Worm (Caenorhabditis elegans) whole organism, young adult: ENCODE measurements around the gene cdt-2.

ENCODE experiments used
- B0019.2 ChIP-seq: fragments of 200-800 bp; sonication (Bioruptor generic); conservative IDR thresholded peaks from 2 replicates; pipeline ENCODE4 v1.3.6; 2022; ENCODE audit warnings: missing genetic modification reagents, missing genetic modification characterization, missing compliant biosample characterization
- B0035.1 ChIP-seq: sonication (generic microtip); optimal IDR thresholded peaks from 2 replicates; lab custom pipeline; 2016; ENCODE audit warnings: missing genetic modification characterization, mild to moderate bottlenecking, missing compliant biosample characterization, missing genotype, missing genetic modification reagents
- B0336.3 ChIP-seq: fragments of 200-800 bp; sonication (Bioruptor generic); IDR thresholded peaks from 2 replicates; pipeline ENCODE4 v1.3.6; 2022; ENCODE audit warnings: missing genetic modification characterization, missing compliant biosample characterization
- C06A6.2 ChIP-seq: fragments of 200-800 bp; sonication (Bioruptor generic); conservative IDR thresholded peaks from 2 replicates; pipeline ENCODE4 v1.3.6; 2022; ENCODE audit warnings: missing genetic modification characterization, missing compliant biosample characterization
- D2030.7 ChIP-seq: fragments of 200-800 bp; sonication (Bioruptor generic); IDR thresholded peaks from 2 replicates; pipeline ENCODE4 v1.3.6; 2022; ENCODE audit warnings: missing genetic modification reagents, missing genetic modification characterization, missing compliant biosample characterization
- F10E7.11 ChIP-seq: sonication (generic microtip); optimal IDR thresholded peaks from 2 replicates; lab custom pipeline; 2017; ENCODE audit warnings: mild to moderate bottlenecking, missing genetic modification characterization, moderate library complexity, missing compliant biosample characterization
- F23B12.7 ChIP-seq: sonication (generic microtip); optimal IDR thresholded peaks from 2 replicates; lab custom pipeline; 2017; ENCODE audit warnings: missing genetic modification characterization, mild to moderate bottlenecking, missing compliant biosample characterization, antibody characterized with exemption, moderate library complexity; ENCODE audit not compliant: insufficient read depth
- F52B5.7 ChIP-seq: sonication (generic microtip); optimal IDR thresholded peaks from 2 replicates; lab custom pipeline; 2016; ENCODE audit warnings: mild to moderate bottlenecking, missing genetic modification characterization, missing compliant biosample characterization
- F55B11.4 ChIP-seq: sonication (generic microtip); optimal IDR thresholded peaks from 2 replicates; lab custom pipeline; 2016; ENCODE audit warnings: missing compliant biosample characterization, missing genetic modification characterization, borderline replicate concordance; ENCODE audit not compliant: insufficient read depth
- F57C9.4 ChIP-seq: sonication (generic microtip); optimal IDR thresholded peaks from 2 replicates; lab custom pipeline; 2017; ENCODE audit warnings: mild to moderate bottlenecking, missing genetic modification characterization, missing compliant biosample characterization
- K11D2.4 ChIP-seq: fragments of 200-800 bp; sonication (Bioruptor generic); IDR thresholded peaks from 2 replicates; pipeline ENCODE4 v1.3.6; 2022; ENCODE audit warnings: missing genetic modification reagents, missing genetic modification characterization, missing compliant biosample characterization
- K12H6.12 ChIP-seq: fragments of 200-800 bp; sonication (Bioruptor generic); optimal IDR thresholded peaks from 2 replicates; lab custom pipeline; 2018; ENCODE audit warnings: mild to moderate bottlenecking, missing genetic modification characterization, missing compliant biosample characterization
- Y95B8A.8 ChIP-seq: fragments of 200-800 bp; sonication (Bioruptor generic); IDR thresholded peaks from 2 replicates; pipeline ENCODE4 v1.3.6; 2022; ENCODE audit warnings: missing genetic modification reagents, missing genetic modification characterization, missing compliant biosample characterization
- aptf-3 ChIP-seq: fragments of 200-800 bp; sonication (Bioruptor generic); IDR thresholded peaks from 2 replicates; pipeline ENCODE4 v1.3.6; 2022; ENCODE audit warnings: missing genetic modification characterization, missing compliant biosample characterization
- atf-7 ChIP-seq: sonication (generic microtip); optimal IDR thresholded peaks from 2 replicates; lab custom pipeline; 2017; ENCODE audit warnings: mild to moderate bottlenecking, missing genetic modification characterization, missing compliant biosample characterization
- attf-5 ChIP-seq: fragments of 200-800 bp; sonication (Bioruptor generic); optimal IDR thresholded peaks from 2 replicates; lab custom pipeline; 2018; ENCODE audit warnings: mild to moderate bottlenecking, missing genetic modification characterization, missing compliant biosample characterization
- ccch-3 ChIP-seq: fragments of 200-800 bp; sonication (Bioruptor generic); optimal IDR thresholded peaks from 2 replicates; lab custom pipeline; 2018; ENCODE audit warnings: mild to moderate bottlenecking, missing genetic modification characterization, missing compliant biosample characterization
- cebp-1 ChIP-seq, 2 experiments: fragments of 200-800 bp in 1 of 2; sonication (Bioruptor generic) in 1 of 2; sonication (generic microtip) in 1 of 2; IDR thresholded peaks in 1 of 2; optimal IDR thresholded peaks in 1 of 2; 2 replicates each; pipeline versions ENCODE4 v1.3.6 to Lab custom; 2017 to 2022; ENCODE audit warnings: missing compliant biosample characterization in 2 of 2, missing genetic modification characterization in 2 of 2, mild to moderate bottlenecking in 1 of 2, missing genetic modification reagents in 1 of 2, moderate library complexity in 1 of 2
- ceh-100 ChIP-seq: fragments of 200-800 bp; sonication (Bioruptor generic); IDR thresholded peaks from 2 replicates; pipeline ENCODE4 v1.3.6; 2022; ENCODE audit warnings: missing genetic modification reagents, missing genetic modification characterization, missing compliant biosample characterization
- ceh-27 ChIP-seq: fragments of 200-800 bp; sonication (Bioruptor generic); optimal IDR thresholded peaks from 2 replicates; lab custom pipeline; 2018; ENCODE audit warnings: mild to moderate bottlenecking, missing genetic modification characterization, moderate library complexity, missing compliant biosample characterization
- ceh-40 ChIP-seq: fragments of 200-800 bp; sonication (Bioruptor generic); IDR thresholded peaks from 2 replicates; pipeline ENCODE4 v1.3.6; 2022; ENCODE audit warnings: missing genetic modification characterization, missing compliant biosample characterization
- ceh-79 ChIP-seq: sonication (generic microtip); optimal IDR thresholded peaks from 2 replicates; lab custom pipeline; 2017; ENCODE audit warnings: mild to moderate bottlenecking, missing genetic modification characterization, missing compliant biosample characterization
- ceh-91 ChIP-seq: fragments of 200-800 bp; sonication (Bioruptor generic); IDR thresholded peaks from 2 replicates; pipeline ENCODE4 v1.3.6; 2022; ENCODE audit warnings: missing genetic modification reagents, missing genetic modification characterization, missing compliant biosample characterization
- chd-7 ChIP-seq: sonication (generic microtip); optimal IDR thresholded peaks from 2 replicates; lab custom pipeline; 2016; ENCODE audit warnings: mild to moderate bottlenecking, missing genetic modification characterization, moderate library complexity, missing compliant biosample characterization
- dox-1 ChIP-seq: fragments of 200-800 bp; sonication (Bioruptor generic); IDR thresholded peaks from 2 replicates; pipeline ENCODE4 v1.3.6; 2022; ENCODE audit warnings: missing genetic modification reagents, missing genetic modification characterization, missing compliant biosample characterization
- dpl-1 ChIP-seq: fragments of 150-350 bp; optimal IDR thresholded peaks from 2 replicates; lab custom pipeline; 2014; ENCODE audit warnings: missing biosample characterization, missing genetic modification reagents, missing genetic modification characterization
- egrh-3 ChIP-seq: fragments of 200-800 bp; sonication (Bioruptor generic); IDR thresholded peaks from 2 replicates; pipeline ENCODE4 v1.3.6; 2022; ENCODE audit warnings: missing genetic modification reagents, missing genetic modification characterization, missing compliant biosample characterization
- gei-17 ChIP-seq: fragments of 200-800 bp; sonication (Bioruptor generic); optimal IDR thresholded peaks from 2 replicates; lab custom pipeline; 2018; ENCODE audit warnings: mild to moderate bottlenecking, missing genetic modification characterization, missing compliant biosample characterization
- him-1 ChIP-seq: sonication (generic microtip); optimal IDR thresholded peaks from 2 replicates; lab custom pipeline; 2016; ENCODE audit warnings: missing genotype, missing genetic modification reagents, missing genetic modification characterization, missing compliant biosample characterization
- hmg-20 ChIP-seq: fragments of 200-800 bp; sonication (Bioruptor generic); IDR thresholded peaks from 2 replicates; pipeline ENCODE4 v1.3.6; 2022; ENCODE audit warnings: missing genetic modification reagents, missing genetic modification characterization, missing compliant biosample characterization
- lin-26 ChIP-seq: fragments of 200-800 bp; sonication (Bioruptor generic); IDR thresholded peaks from 2 replicates; pipeline ENCODE4 v1.3.6; 2022; ENCODE audit warnings: missing genetic modification reagents, missing genetic modification characterization, missing compliant biosample characterization
- madf-10 ChIP-seq: sonication (generic microtip); optimal IDR thresholded peaks from 2 replicates; lab custom pipeline; 2016; ENCODE audit warnings: mild to moderate bottlenecking, missing genetic modification characterization, missing compliant biosample characterization
- madf-6 ChIP-seq: fragments of 200-800 bp; sonication (Bioruptor generic); IDR thresholded peaks from 2 replicates; pipeline ENCODE4 v1.3.6; 2022; ENCODE audit warnings: missing genetic modification reagents, missing genetic modification characterization, missing compliant biosample characterization
- madf-8 ChIP-seq: fragments of 200-800 bp; sonication (Bioruptor generic); conservative IDR thresholded peaks from 2 replicates; pipeline ENCODE4 v1.3.6; 2022; ENCODE audit warnings: missing genetic modification reagents, missing genetic modification characterization, missing compliant biosample characterization
- mcd-1 ChIP-seq: fragments of 200-800 bp; sonication (Bioruptor generic); IDR thresholded peaks from 2 replicates; pipeline ENCODE4 v1.3.6; 2022; ENCODE audit warnings: missing genetic modification reagents, missing genetic modification characterization, missing compliant biosample characterization
- mel-28 ChIP-seq: sonication (generic microtip); optimal IDR thresholded peaks from 2 replicates; lab custom pipeline; 2016; ENCODE audit warnings: borderline replicate concordance, mild to moderate bottlenecking, missing genetic modification characterization, missing compliant biosample characterization
- mes-4 ChIP-seq: sonication (generic microtip); optimal IDR thresholded peaks from 2 replicates; lab custom pipeline; 2016; ENCODE audit warnings: missing genotype, missing genetic modification characterization, missing compliant biosample characterization
- mxl-1 ChIP-seq: sonication (generic microtip); optimal IDR thresholded peaks from 2 replicates; lab custom pipeline; 2016; ENCODE audit warnings: missing genetic modification characterization, missing compliant biosample characterization
- nfyb-1 ChIP-seq: fragments of 200-800 bp; sonication (Bioruptor generic); IDR thresholded peaks from 2 replicates; pipeline ENCODE4 v1.3.6; 2022; ENCODE audit warnings: missing genetic modification reagents, missing genetic modification characterization, missing compliant biosample characterization
- nhr-179 ChIP-seq: sonication (generic microtip); optimal IDR thresholded peaks from 2 replicates; lab custom pipeline; 2016; ENCODE audit warnings: mild to moderate bottlenecking, missing genetic modification characterization, missing compliant biosample characterization
- rcor-1 ChIP-seq: fragments of 200-800 bp; sonication (Bioruptor generic); IDR thresholded peaks from 2 replicates; pipeline ENCODE4 v1.3.6; 2022; ENCODE audit warnings: missing genetic modification reagents, missing genetic modification characterization, missing compliant biosample characterization
- rpc-1 ChIP-seq, 2 experiments: fragments of 150-350 bp in 1 of 2; sonication (generic microtip) in 1 of 2; optimal IDR thresholded peaks; 2 replicates each; lab custom pipeline; 2014 to 2018; ENCODE audit warnings: missing biosample characterization in 1 of 2, missing genetic modification characterization in 1 of 2, missing genetic modification reagents in 1 of 2, missing genotype in 1 of 2
- snpc-1.3 ChIP-seq: sonication (generic microtip); optimal IDR thresholded peaks from 2 replicates; lab custom pipeline; 2017; ENCODE audit warnings: missing genetic modification characterization, mild to moderate bottlenecking, missing compliant biosample characterization, antibody characterized with exemption, moderate library complexity, missing genotype, missing genetic modification reagents; ENCODE audit not compliant: insufficient read depth
- xnd-1 ChIP-seq: sonication (generic microtip); optimal IDR thresholded peaks from 2 replicates; lab custom pipeline; 2016; ENCODE audit warnings: missing genotype, missing genetic modification reagents, missing genetic modification characterization, missing compliant biosample characterization
- zfh-2 ChIP-seq: fragments of 200-800 bp; sonication (Bioruptor generic); conservative IDR thresholded peaks from 2 replicates; pipeline ENCODE4 v1.3.6; 2022; ENCODE audit warnings: missing genetic modification reagents, missing genetic modification characterization, missing compliant biosample characterization
- zim-3 ChIP-seq: sonication (generic microtip); optimal IDR thresholded peaks from 2 replicates; lab custom pipeline; 2017; ENCODE audit warnings: mild to moderate bottlenecking, missing genetic modification characterization, moderate library complexity, missing compliant biosample characterization
- ztf-25 ChIP-seq: fragments of 200-800 bp; sonication (Bioruptor generic); IDR thresholded peaks from 2 replicates; pipeline ENCODE4 v1.3.6; 2022; ENCODE audit warnings: missing genetic modification reagents, missing genetic modification characterization, missing compliant biosample characterization

The cdt-2 gene

DNA sequence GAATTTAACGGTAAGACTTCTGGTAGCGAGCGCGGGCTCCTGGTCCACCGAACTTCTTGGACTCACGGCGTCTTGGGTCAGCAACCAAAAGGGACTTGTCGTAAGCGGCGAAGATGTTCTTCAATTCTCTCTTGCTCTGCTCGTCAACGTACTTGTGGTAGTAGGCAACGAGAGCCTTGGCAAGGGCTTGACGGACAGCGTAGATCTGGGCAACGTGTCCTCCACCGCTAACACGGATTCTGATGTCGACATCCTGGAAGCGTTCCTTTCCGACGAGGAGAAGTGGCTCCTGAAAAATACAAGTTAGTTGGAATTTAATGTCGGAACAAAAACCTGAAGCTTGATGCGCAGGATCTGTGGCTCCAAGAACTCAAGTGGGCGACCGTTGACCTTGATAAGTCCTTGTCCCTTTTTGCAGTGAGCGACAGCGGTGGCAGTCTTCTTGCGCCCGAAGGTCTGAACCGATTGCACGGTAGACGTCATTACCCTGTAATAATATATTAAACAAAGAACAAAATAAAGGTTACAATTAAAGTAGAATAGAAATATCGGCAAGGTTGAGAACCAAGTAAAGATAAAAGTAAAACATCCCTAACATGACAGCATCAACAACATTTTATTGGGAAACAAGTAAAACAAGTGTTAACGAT lies 9.3 kb upstream of the cdt-2 start, which contains the start of gene rps-16:
TSS of gene rps-16 (minus strand) at position 487 of the 650 bp plus-strand sequence.
- no peak for TF ChIP-seq K11D2.4 (GFP tag; lab: Robert Waterston, UW)
- 0 out of 2 replicates have a peak, but pooled peaks have one; percentile 8 for TF ChIP-seq Y95B8A.8 (GFP tag; lab: Robert Waterston, UW)
- peak; percentile 79; the same call in 1 of the 2 replicates for TF ChIP-seq B0336.3 (GFP tag; lab: Robert Waterston, UW)
- no peak for TF ChIP-seq F23B12.7 (tag; lab: Kevin White, UChicago)
- peak; percentile 65 for TF ChIP-seq chd-7
- TF ChIP-seq xnd-1 (tag; lab: Kevin White, UChicago) = peak; percentile 9
- no peak for TF ChIP-seq F55B11.4 (tag; lab: Kevin White, UChicago)
- peak; percentile 28 for TF ChIP-seq ceh-79 (tag; lab: Kevin White, UChicago)
- TF ChIP-seq nhr-179 (tag; lab: Kevin White, UChicago) = no peak
- TF ChIP-seq ceh-91 (GFP tag; lab: Robert Waterston, UW) = no peak
- no peak for TF ChIP-seq mel-28 (tag; lab: Kevin White, UChicago)
- TF ChIP-seq mes-4 (tag; lab: Kevin White, UChicago) = no peak
- no peak for TF ChIP-seq ztf-25 (GFP tag; lab: Robert Waterston, UW)
- peak; percentile 62 for TF ChIP-seq atf-7 (tag; lab: Kevin White, UChicago)
- TF ChIP-seq nfyb-1 (GFP tag; lab: Robert Waterston, UW) = peak; percentile 79
- TF ChIP-seq dpl-1 (GFP tag; lab: Kevin White, UChicago) = no peak
- no peak for TF ChIP-seq cebp-1 (GFP tag; IDR thresholded peaks at IDR 0.05; lab: Robert Waterston, UW)
- TF ChIP-seq cebp-1 (tag; optimal IDR thresholded peaks at IDR 0.05; lab: Kevin White, UChicago) = peak; percentile 40
- TF ChIP-seq egrh-3 (GFP tag; lab: Robert Waterston, UW) = no peak
- TF ChIP-seq F10E7.11 (tag; lab: Kevin White, UChicago) = peak; percentile 21
- TF ChIP-seq ceh-100 (GFP tag; lab: Robert Waterston, UW) = peak; percentile 81
- TF ChIP-seq rpc-1 (optimal IDR thresholded peaks at IDR 0.05; lab: Kevin White, UChicago) = no peak
- TF ChIP-seq rpc-1 (tag; optimal IDR thresholded peaks at IDR 0.05; lab: Kevin White, UChicago) = no peak
- no peak for TF ChIP-seq C06A6.2
- TF ChIP-seq madf-8 (GFP tag; lab: Robert Waterston, UW) = no peak
- no peak for TF ChIP-seq him-1 (tag; lab: Kevin White, UChicago)
- TF ChIP-seq zim-3 (tag; lab: Kevin White, UChicago) = no peak
- no peak for TF ChIP-seq madf-10 (tag; lab: Kevin White, UChicago)
- no peak for TF ChIP-seq F57C9.4 (tag; lab: Kevin White, UChicago)
- TF ChIP-seq ccch-3 (GFP tag; lab: Kevin White, UChicago) = no peak
- no peak for TF ChIP-seq gei-17 (GFP tag; lab: Kevin White, UChicago)
- peak; percentile 80 for TF ChIP-seq rcor-1
- no peak for TF ChIP-seq mxl-1 (tag; lab: Kevin White, UChicago)
- no peak for TF ChIP-seq K12H6.12 (tag; lab: Kevin White, UChicago)
- TF ChIP-seq ceh-40 (GFP tag; lab: Robert Waterston, UW) = 0 out of 2 replicates have a peak, but pooled peaks have one; percentile 14
- no peak for TF ChIP-seq B0019.2 (GFP tag; lab: Robert Waterston, UW)
- TF ChIP-seq lin-26 (GFP tag; lab: Robert Waterston, UW) = no peak; the same call in 1 of the 2 replicates
- TF ChIP-seq snpc-1.3 = peak; percentile 65
- no peak for TF ChIP-seq hmg-20
- TF ChIP-seq D2030.7 = no peak
- TF ChIP-seq mcd-1 (GFP tag; lab: Robert Waterston, UW) = peak; percentile 67
- TF ChIP-seq ceh-27 = no peak
- peak; percentile 63 for TF ChIP-seq dox-1 (GFP tag; lab: Robert Waterston, UW)
- TF ChIP-seq madf-6 (GFP tag; lab: Robert Waterston, UW) = peak; percentile 80
- TF ChIP-seq attf-5 (GFP tag; lab: Kevin White, UChicago) = no peak
- TF ChIP-seq aptf-3 (GFP tag; lab: Robert Waterston, UW) = no peak
- peak; percentile 63; the same call in 1 of the 2 replicates for TF ChIP-seq zfh-2 (GFP tag; lab: Robert Waterston, UW)
- TF ChIP-seq B0035.1 = no peak
- no peak for TF ChIP-seq F52B5.7
